Worm (Caenorhabditis elegans): Measurements from ENCODE around the gene Y38C1AA.19.

Y38C1AA.19 gene

DNA sequence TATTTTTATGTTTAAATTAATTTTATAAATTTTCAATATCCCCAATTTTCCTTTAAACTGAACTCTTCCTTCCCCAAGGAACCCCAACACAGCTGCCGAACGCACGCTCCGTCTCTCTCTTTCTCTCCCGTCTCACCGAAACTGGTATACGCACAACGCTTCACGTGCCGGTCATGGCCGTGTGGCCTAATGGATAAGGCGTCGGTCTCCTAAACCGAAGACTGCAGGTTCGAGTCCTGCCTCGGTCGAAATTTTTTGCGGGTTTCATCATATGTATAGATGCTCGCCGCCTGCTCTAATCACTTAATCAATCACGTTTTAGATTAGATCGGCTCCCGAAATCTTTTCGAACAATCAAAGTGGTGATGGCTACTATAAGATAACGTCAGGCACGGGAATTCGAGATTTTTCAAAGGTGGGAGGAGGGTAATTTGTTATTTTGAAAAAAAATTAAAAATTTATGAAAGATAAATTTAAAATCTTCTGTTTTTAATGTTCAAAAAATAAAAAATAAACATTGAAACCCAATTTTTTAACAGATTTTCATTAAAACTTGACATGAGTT, 16.1 kb upstream of the Y38C1AA.19 start (continued):
- TF ChIP-seq spr-3 (GFP tag; optimal IDR thresholded peaks at IDR 0.05) (peak; percentile 66), nhr-6 (tag; optimal IDR thresholded peaks at IDR 0.05) (no peak), mxl-3 (GFP tag; optimal IDR thresholded peaks at IDR 0.05) (peak; percentile 72), duxl-1 (tag; optimal IDR thresholded peaks at IDR 0.05; ENCODE audit: poor library complexity) (peak; percentile 58), zip-11 (GFP tag; IDR thresholded peaks at IDR 0.05) (0 out of 2 replicates have a peak, but pooled peaks have one; percentile 21), T26A8.4 (GFP tag; IDR thresholded peaks at IDR 0.05) (peak; percentile 57; the same call in 1 of the 2 replicates), jun-1 (tag; optimal IDR thresholded peaks at IDR 0.05) (no peak), pha-4 (GFP tag; IDR thresholded peaks at IDR 0.05) (peak; percentile 89), pha-4 (tag; optimal IDR thresholded peaks at IDR 0.05) (no peak), Y48G9A.11 (GFP tag; IDR thresholded peaks at IDR 0.05) (peak; percentile 56), nhr-11 (tag; optimal IDR thresholded peaks at IDR 0.05) (peak; percentile 62), ces-1 (GFP tag; optimal IDR thresholded peaks at IDR 0.05) (no peak), ceh-20 (GFP tag; IDR thresholded peaks at IDR 0.05) (peak; percentile 71), T20F7.1 (GFP tag; optimal IDR thresholded peaks at IDR 0.05) (no peak), lsy-2 (tag; optimal IDR thresholded peaks at IDR 0.05) (no peak), fos-1 (tag; optimal IDR thresholded peaks at IDR 0.05) (no peak), ceh-62 (tag; optimal IDR thresholded peaks at IDR 0.05) (no peak), daf-8 (GFP tag; IDR thresholded peaks at IDR 0.05) (no peak), nhr-76 (tag; optimal IDR thresholded peaks at IDR 0.05) (no peak), ceh-82 (tag; optimal IDR thresholded peaks at IDR 0.05) (no peak), lin-15B (tag; optimal IDR thresholded peaks at IDR 0.05) (no peak), dmd-6 (GFP tag; IDR thresholded peaks at IDR 0.05) (peak; percentile 71), nhr-111 (GFP tag; optimal IDR thresholded peaks at IDR 0.05) (no peak), nhr-42 (GFP tag; IDR thresholded peaks at IDR 0.05) (no peak), tra-1 (GFP tag; IDR thresholded peaks at IDR 0.05) (peak; percentile 77; the same call in 1 of the 2 replicates), hif-1 (tag; optimal IDR thresholded peaks at IDR 0.05) (peak in 1 of 2 experiments; percentile 75), zag-1 (tag; optimal IDR thresholded peaks at IDR 0.05) (no peak), ceh-28 (tag; optimal IDR thresholded peaks at IDR 0.05) (no peak), nhr-28 (tag; optimal IDR thresholded peaks at IDR 0.05) (peak; percentile 8), gei-8 (GFP tag; optimal IDR thresholded peaks at IDR 0.05) (peak; percentile 40), hlh-11 (tag; optimal IDR thresholded peaks at IDR 0.05) (peak; percentile 64), nhr-48 (tag; optimal IDR thresholded peaks at IDR 0.05) (no peak), mdl-1 (tag; optimal IDR thresholded peaks at IDR 0.05) (peak; percentile 63 to 97), daf-12 (tag; optimal IDR thresholded peaks at IDR 0.05) (no peak), pqm-1 (tag; optimal IDR thresholded peaks at IDR 0.05) (no peak), skn-1 (tag; optimal IDR thresholded peaks at IDR 0.05) (no peak), D1046.2 (GFP tag; IDR thresholded peaks at IDR 0.05) (peak; percentile 79), lin-38 (GFP tag; IDR thresholded peaks at IDR 0.05) (peak; percentile 75), Y5F2A.4 (GFP tag; optimal IDR thresholded peaks at IDR 0.05) (peak; percentile 22), zip-2 (tag; optimal IDR thresholded peaks at IDR 0.05) (no peak), php-3 (GFP tag; IDR thresholded peaks at IDR 0.05) (peak; percentile 64), dmd-9 (GFP tag; IDR thresholded peaks at IDR 0.05) (0 out of 2 replicates have a peak, but pooled peaks have one; percentile 51), tag-97 (GFP tag; IDR thresholded peaks at IDR 0.05) (no peak), mes-2 (tag; optimal IDR thresholded peaks at IDR 0.05; ENCODE audit: poor library complexity, severe bottlenecking) (peak; percentile 79), mdt-29 (GFP tag; IDR thresholded peaks at IDR 0.05) (0 out of 2 replicates have a peak, but pooled peaks have one; percentile 41), arid-1 (GFP tag; conservative IDR thresholded peaks at IDR 0.05) (peak; percentile 67), zfp-2 (tag; optimal IDR thresholded peaks at IDR 0.05) (peak; percentile 43), R02D3.7 (tag; optimal IDR thresholded peaks at IDR 0.05) (no peak), ZK546.5 (tag; optimal IDR thresholded peaks at IDR 0.05) (no peak), cey-2 (tag; optimal IDR thresholded peaks at IDR 0.05; ENCODE audit: borderline replicate concordance, insufficient read depth) (no peak), zfp-3 (GFP tag; conservative IDR thresholded peaks at IDR 0.05) (no peak; the same call in 1 of the 2 replicates)
